Fruit fly (Drosophila melanogaster): ENCODE results near the gene Sh.

Sh gene

DNA sequence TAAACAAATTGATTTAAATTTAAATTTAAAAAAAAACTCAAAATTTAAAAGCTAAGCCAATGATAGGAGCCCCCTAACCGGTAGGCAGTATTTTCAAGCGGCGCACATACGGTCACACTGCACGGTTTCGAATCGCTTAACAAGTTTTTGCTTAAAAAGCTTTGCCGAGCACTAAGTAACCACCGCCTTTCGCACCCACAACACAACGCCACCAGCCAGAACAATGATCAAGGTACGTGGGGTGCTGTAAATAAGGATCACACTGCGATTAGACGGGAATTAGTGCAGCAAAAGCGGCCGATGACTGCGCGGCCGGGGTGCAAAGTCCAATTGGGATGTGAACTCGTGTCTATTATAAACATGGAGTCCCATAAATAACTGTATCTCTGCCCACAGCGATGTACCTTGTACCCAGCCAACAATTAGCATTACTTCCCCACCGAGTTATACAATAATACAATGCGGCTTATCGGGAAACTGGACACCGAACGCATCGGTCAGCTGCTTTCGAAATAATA, 28.2 kb upstream of the Sh start, which contains the start of gene scu:
Gene scu (plus strand): TSS at position 101 of the 518 bp plus-strand sequence.
- TF ChIP-seq CG14711 (tag; optimal IDR thresholded peaks at IDR 0.05) = no peak
- no peak for TF ChIP-seq CG7045 (GFP tag; optimal IDR thresholded peaks at IDR 0.05)
- peak; percentile 18 for TF ChIP-seq cic (GFP tag; optimal IDR thresholded peaks at IDR 0.05)
- peak; percentile 43 for TF ChIP-seq CG7101 (tag; optimal IDR thresholded peaks at IDR 0.05)
- no peak for TF ChIP-seq cnc (optimal IDR thresholded peaks at IDR 0.05)
- peak; percentile 39 for TF ChIP-seq toe (GFP tag; optimal IDR thresholded peaks at IDR 0.05)
- peak; percentile 14 for TF ChIP-seq CG33017 (tag; optimal IDR thresholded peaks at IDR 0.05)
- TF ChIP-seq tj (GFP tag; optimal IDR thresholded peaks at IDR 0.05) = peak; percentile 56
- no peak for TF ChIP-seq CG5204 (GFP tag; optimal IDR thresholded peaks at IDR 0.05)
- TF ChIP-seq Mnt (GFP tag; optimal IDR thresholded peaks at IDR 0.05) = peak; percentile 80
- peak; percentile 25 for TF ChIP-seq pad (GFP tag; optimal IDR thresholded peaks at IDR 0.05)
- TF ChIP-seq CG11617 (GFP tag; optimal IDR thresholded peaks at IDR 0.05) = peak; percentile 52
- TF ChIP-seq CG1620 (GFP tag; optimal IDR thresholded peaks at IDR 0.05) = peak; percentile 24
- peak; percentile 83 for TF ChIP-seq kay (GFP tag; ENCODE audit: borderline replicate concordance)
- TF ChIP-seq Hr96 (GFP tag; optimal IDR thresholded peaks at IDR 0.05) = peak; percentile 75
- no peak for TF ChIP-seq Clk (GFP tag; optimal IDR thresholded peaks at IDR 0.05)
- TF ChIP-seq bab1 (GFP tag; optimal IDR thresholded peaks at IDR 0.05) = peak; percentile 63
- TF ChIP-seq Crg-1 (GFP tag; optimal IDR thresholded peaks at IDR 0.05) = no peak
- peak; percentile 36 for TF ChIP-seq ovo (GFP tag; optimal IDR thresholded peaks at IDR 0.05)
- peak; percentile 89 for TF ChIP-seq CG12768 (GFP tag; optimal IDR thresholded peaks at IDR 0.05)

dm6 chrX:18090333-18090732, 27.3 kb upstream of the Sh start, which contains the start of gene Swt1:
Swt1 (minus strand) TSS chrX:18090509.
- TF ChIP-seq Hr96 (GFP tag; optimal IDR thresholded peaks at IDR 0.05) (no peak), ovo (GFP tag; optimal IDR thresholded peaks at IDR 0.05) (no peak)

DNA sequence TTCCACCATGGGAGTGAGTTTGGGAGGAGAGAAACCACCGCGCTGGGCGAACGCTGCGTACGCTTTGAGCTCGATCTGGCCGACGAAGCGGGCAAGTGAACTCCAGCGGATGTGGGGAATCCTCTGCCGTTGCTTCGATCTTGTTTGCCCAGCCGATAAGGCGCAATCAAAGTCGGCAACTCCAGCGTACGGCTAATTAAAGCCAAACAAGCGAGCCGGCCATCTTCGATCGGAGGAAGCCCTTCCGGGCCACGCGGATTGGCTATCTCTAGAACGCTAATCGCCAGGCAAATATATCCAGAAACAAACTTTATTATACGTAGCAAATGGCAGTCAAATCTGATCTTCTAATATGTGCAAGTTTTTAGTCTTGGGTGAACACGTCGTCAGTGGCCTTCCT, 25.4 kb upstream of the Sh start, which contains the start of gene CG7536:
Gene CG7536 (minus strand): TSS at position 101 of the 400 bp plus-strand sequence.
- TF ChIP-seq toe (GFP tag; optimal IDR thresholded peaks at IDR 0.05) (no peak), kay (GFP tag; ENCODE audit: borderline replicate concordance) (no peak), cnc (optimal IDR thresholded peaks at IDR 0.05) (no peak), Mnt (GFP tag; optimal IDR thresholded peaks at IDR 0.05) (no peak), ovo (GFP tag; optimal IDR thresholded peaks at IDR 0.05) (no peak), CG1620 (GFP tag; optimal IDR thresholded peaks at IDR 0.05) (no peak), CG12768 (GFP tag; optimal IDR thresholded peaks at IDR 0.05) (no peak), Crg-1 (GFP tag; optimal IDR thresholded peaks at IDR 0.05) (no peak), CG11617 (GFP tag; optimal IDR thresholded peaks at IDR 0.05) (no peak), CG33017 (tag; optimal IDR thresholded peaks at IDR 0.05) (no peak), cic (GFP tag; optimal IDR thresholded peaks at IDR 0.05) (no peak), CG5204 (GFP tag; optimal IDR thresholded peaks at IDR 0.05) (no peak), bab1 (GFP tag; optimal IDR thresholded peaks at IDR 0.05) (no peak), pad (GFP tag; optimal IDR thresholded peaks at IDR 0.05) (no peak), CG14711 (tag; optimal IDR thresholded peaks at IDR 0.05) (no peak), CG7101 (tag; optimal IDR thresholded peaks at IDR 0.05) (no peak), Hr96 (GFP tag; optimal IDR thresholded peaks at IDR 0.05) (no peak), tj (GFP tag; optimal IDR thresholded peaks at IDR 0.05) (no peak)

DNA sequence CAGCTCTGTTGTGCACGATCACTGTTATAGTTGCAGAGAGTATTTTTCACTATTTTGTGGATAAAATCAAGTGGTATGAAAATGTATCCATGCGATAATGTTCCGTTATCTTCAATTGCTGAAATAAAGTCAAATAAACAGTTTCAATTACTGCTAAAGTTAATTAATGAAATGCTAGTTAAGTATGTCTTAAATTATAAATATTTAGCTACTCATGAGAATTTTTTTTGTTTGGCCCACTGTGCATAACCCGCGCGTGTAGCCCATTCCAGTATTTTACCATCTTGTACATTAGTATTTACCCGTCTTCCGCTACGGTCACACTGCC, 22.4 kb upstream of the Sh start, which contains the start of gene Ada3:
Gene Ada3 (plus strand): TSS at position 292 of the 328 bp plus-strand sequence.
- TF ChIP-seq ovo (GFP tag; optimal IDR thresholded peaks at IDR 0.05) (peak; percentile 78), CG5204 (GFP tag; optimal IDR thresholded peaks at IDR 0.05) (peak; percentile 70), CG14711 (tag; optimal IDR thresholded peaks at IDR 0.05) (peak; percentile 67), Hr96 (GFP tag; optimal IDR thresholded peaks at IDR 0.05) (peak; percentile 86), CG33017 (tag; optimal IDR thresholded peaks at IDR 0.05) (peak; percentile 50), kay (GFP tag; ENCODE audit: borderline replicate concordance) (no peak), Mnt (GFP tag; optimal IDR thresholded peaks at IDR 0.05) (peak; percentile 96), tj (GFP tag; optimal IDR thresholded peaks at IDR 0.05) (peak; percentile 33), pad (GFP tag; optimal IDR thresholded peaks at IDR 0.05) (peak; percentile 74), Clk (GFP tag; optimal IDR thresholded peaks at IDR 0.05) (peak; percentile 32), cic (GFP tag; optimal IDR thresholded peaks at IDR 0.05) (peak; percentile 61), CG11617 (GFP tag; optimal IDR thresholded peaks at IDR 0.05) (peak; percentile 84), CG7045 (GFP tag; optimal IDR thresholded peaks at IDR 0.05) (peak; percentile 57), toe (GFP tag; optimal IDR thresholded peaks at IDR 0.05) (peak; percentile 83), CG12768 (GFP tag; optimal IDR thresholded peaks at IDR 0.05) (peak; percentile 35), CG1620 (GFP tag; optimal IDR thresholded peaks at IDR 0.05) (peak; percentile 78), cnc (optimal IDR thresholded peaks at IDR 0.05) (no peak), CG7101 (tag; optimal IDR thresholded peaks at IDR 0.05) (peak; percentile 85), bab1 (GFP tag; optimal IDR thresholded peaks at IDR 0.05) (peak; percentile 63), Crg-1 (GFP tag; optimal IDR thresholded peaks at IDR 0.05) (peak; percentile 83)

DNA sequence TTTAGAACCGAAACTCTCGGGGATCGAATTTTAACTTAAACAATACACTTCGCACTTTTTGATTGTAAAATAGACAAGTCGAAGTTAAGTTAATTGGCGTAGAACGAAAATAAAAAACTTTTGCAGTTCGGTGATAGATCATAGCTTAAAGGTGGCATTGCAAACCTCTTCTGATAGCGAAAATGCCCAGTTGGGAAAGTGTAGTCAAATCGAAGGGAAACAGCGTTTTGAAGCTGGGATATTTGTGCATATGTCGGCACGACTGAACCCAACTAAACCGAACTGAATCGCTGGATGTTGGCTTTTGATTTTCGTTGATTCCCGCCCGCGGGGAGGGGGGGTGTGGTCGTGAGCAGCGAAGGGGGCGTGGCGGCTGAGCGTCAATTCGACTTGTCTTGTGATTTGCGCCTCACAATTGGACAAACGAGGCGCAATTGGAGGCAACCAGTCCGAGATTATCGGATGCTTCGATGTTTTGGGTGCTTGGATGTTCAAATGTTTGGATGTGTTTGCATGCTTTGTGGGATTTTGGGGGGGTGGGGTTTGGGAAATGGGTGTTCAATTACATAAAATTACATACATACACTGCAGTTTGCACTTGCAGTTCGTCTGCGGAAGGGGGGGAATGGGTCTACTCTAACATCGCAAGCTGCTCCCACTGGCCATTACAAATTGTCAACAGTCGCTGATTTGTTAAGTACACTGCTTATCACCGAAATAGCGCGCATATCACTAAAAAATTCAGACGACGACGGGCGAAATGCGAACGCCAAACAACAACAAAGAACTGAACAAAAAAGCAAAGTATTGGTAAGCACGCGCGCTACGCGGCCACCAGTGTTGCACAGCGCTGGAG, 21.8 kb upstream of the Sh start:
- TF ChIP-seq tj (GFP tag; optimal IDR thresholded peaks at IDR 0.05) (peak; percentile 46), cnc (optimal IDR thresholded peaks at IDR 0.05) (no peak)
